Worm (Caenorhabditis elegans): ENCODE results near the gene F48E8.3.

The F48E8.3 gene

DNA sequence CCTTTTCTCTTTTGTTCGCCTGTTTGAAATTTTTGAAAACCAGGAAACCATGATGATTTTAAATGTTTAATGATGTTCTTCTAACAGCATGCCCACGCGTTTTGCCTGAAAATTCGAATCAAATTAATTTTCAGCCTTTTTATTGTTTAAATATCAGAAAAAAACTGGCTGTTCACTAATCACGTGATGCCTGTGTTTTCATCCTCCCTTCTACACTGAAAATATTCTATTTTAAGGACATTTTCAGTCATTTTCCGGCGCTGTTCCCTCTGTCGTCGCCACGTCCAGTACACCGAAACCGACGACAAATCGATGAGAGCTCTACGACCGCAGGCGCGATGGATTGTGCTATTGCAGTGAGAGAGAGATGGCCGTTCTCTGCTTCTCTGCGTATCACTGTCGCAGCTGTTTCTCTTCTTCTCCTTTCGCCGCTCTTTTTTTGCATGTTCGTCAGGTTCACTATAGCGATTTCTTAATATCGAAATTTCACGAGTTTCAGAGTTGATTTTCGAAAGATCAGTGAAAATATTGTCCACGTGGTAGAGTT lies 11.3 kb upstream of the F48E8.3 start, which contains the start of gene F48E8.8:
Gene F48E8.8 (minus strand): TSS at position 51 of the 547 bp plus-strand sequence.
- TF ChIP-seq him-1 (tag; optimal IDR thresholded peaks at IDR 0.05) (no peak), dao-5 (tag; optimal IDR thresholded peaks at IDR 0.05) (no peak), W03F9.2 (tag; optimal IDR thresholded peaks at IDR 0.05) (no peak)

DNA sequence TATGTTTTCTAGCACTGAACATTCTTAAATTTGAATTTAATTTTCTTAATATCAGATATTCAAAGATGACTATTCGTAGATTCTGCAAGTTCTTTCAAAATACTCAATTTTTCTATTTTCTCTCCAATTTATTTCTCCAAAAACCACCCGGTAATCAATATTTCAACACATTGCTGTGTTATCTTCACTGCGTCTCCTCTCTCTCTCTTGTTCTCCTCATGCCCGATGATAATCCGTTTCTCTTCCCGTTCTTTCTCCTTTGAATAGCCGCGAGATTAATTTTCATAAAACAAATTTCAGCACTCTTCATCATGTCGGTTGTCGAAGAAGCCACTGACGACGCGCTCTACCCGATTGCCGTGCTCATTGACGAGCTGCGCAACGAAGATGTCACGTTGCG lies 10.7 kb upstream of the F48E8.3 start, which contains the start of gene paa-1:
Gene paa-1 (plus strand): TSS at position 301 of the 400 bp plus-strand sequence.
- TF ChIP-seq W03F9.2 (tag; optimal IDR thresholded peaks at IDR 0.05): no peak
- TF ChIP-seq dao-5 (tag; optimal IDR thresholded peaks at IDR 0.05): no peak
- no peak for TF ChIP-seq him-1 (tag; optimal IDR thresholded peaks at IDR 0.05)

DNA sequence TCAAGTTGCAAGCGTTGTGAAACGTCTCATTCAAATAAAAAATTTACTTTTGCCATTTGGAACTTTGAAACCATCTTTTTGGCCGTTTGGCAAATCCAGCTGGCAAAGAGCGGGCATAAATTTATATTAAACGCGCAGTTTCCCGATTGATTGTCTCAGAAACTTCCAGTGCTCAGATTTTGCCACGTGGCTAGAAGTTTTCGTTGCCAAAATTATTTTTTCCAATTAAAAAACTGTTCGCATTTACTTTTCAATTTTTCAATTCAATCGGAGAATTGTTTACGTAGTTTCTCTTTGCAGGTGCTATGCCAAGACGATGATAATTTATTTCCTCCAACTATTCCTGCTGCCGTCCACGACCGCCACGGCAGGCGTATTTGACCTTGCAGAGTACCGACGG lies 7.9 kb upstream of the F48E8.3 start, which contains the start of gene F48E8.4:
Gene F48E8.4 (plus strand): TSS at position 301 of the 400 bp plus-strand sequence.
- TF ChIP-seq W03F9.2 (tag; optimal IDR thresholded peaks at IDR 0.05): no peak

DNA sequence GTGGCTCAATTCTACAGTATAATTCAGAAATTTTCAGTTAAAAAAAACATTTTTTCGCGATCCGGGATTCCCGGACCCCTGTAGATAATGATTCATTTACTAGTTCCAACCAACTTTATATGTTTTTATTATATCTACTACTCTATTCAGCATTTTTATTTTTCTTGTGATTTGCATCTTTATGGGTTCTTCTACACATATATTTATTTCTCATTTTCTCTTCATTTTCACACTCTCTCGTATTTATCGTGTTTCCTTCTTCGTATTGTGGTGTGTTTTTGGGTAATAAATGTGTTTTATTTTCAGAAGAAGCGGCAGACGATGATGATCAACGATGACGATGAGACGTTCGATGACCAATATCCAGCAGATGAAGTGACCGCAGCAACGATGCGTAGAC lies 2.9 kb downstream of the F48E8.3 start, which contains the start of gene F48E8.2:
Gene F48E8.2 (plus strand): TSS at position 301 of the 400 bp plus-strand sequence.
- no peak for TF ChIP-seq W03F9.2 (tag; optimal IDR thresholded peaks at IDR 0.05)
- no peak for TF ChIP-seq him-1 (tag; optimal IDR thresholded peaks at IDR 0.05)
- no peak for TF ChIP-seq dao-5 (tag; optimal IDR thresholded peaks at IDR 0.05)

DNA sequence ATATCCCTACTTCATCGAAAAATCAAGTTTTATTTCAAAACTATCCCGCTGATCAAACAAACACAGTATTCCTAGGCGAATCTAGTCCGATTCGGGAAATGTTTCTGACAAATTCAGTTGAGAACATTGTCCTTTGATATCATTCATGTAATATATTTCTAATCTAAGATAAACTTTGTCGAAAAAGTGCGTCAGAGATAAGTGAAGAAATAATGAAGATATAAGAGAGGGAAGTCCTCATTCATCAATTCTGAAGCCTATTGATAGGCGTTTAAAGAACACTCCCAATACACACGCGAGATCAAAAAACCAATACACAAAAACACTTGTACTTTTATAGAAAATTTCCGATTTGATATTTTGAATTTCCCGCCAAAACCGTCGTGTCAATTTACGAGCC lies 3.7 kb downstream of the F48E8.3 start:
- no peak for TF ChIP-seq dao-5 (tag; optimal IDR thresholded peaks at IDR 0.05)
- no peak for TF ChIP-seq W03F9.2 (tag; optimal IDR thresholded peaks at IDR 0.05)
- no peak for TF ChIP-seq him-1 (tag; optimal IDR thresholded peaks at IDR 0.05)

DNA sequence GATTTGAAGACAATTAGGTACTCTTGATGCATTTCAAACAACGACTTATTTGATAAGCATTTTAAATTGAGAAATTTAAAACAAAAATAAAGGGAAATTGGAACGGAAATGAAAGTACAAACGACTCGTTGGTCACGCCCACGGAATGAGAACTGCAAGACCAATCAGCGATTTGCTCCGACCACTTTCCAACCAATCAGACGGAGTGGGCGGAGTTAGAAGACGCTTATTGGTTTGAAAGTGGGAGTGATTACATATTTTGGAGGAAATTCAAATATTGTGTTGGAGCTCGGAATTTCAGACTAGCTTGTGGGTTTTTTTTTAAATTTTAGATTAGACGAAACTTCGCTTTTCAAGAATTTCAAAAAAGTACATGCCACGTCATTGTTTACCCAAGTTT lies 7.9 kb downstream of the F48E8.3 start:
- TF ChIP-seq him-1 (tag; optimal IDR thresholded peaks at IDR 0.05) (no peak), W03F9.2 (tag; optimal IDR thresholded peaks at IDR 0.05) (no peak), dao-5 (tag; optimal IDR thresholded peaks at IDR 0.05) (no peak)

DNA sequence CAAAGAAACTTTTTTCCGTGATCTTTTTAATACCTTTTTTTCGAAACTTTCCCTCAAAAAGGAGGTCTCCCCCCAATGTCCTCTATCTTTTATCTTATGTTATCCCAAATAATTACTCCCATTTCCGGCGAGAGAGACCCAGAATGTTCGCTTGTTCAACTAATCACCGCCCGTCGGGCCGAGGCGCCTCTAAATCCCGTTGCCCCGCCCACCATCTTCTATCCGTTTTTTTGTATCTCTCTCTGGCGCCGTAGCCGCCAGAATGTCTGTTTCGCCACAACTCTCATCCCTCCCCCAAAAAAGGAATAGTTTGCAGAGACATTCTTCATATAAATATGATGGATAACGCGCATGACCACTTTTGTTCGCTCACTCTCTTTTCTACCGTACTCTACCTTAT lies 11.5 kb downstream of the F48E8.3 start:
- TF ChIP-seq W03F9.2 (tag; optimal IDR thresholded peaks at IDR 0.05) (no peak), dao-5 (tag; optimal IDR thresholded peaks at IDR 0.05) (no peak), him-1 (tag; optimal IDR thresholded peaks at IDR 0.05) (no peak)

DNA sequence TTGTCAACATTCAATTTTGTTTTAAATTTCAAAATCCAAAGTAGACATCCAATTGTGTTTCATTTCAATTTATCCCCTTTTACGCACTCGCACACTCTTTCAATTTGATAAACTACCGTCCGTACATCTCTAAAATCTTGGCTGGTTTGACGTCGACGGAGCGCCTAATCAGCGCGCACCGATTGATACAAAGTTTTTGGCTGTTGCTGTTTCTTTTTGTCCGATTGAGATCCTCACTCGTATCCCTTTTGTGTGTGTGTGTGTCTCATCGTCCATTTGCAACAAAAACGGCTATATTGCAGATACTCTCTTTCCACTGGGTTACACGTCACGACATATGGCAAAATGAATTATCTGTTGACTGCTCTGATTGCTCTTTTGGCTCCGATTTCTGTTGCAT lies 13.0 kb downstream of the F48E8.3 start, which contains the start of gene lon-1:
Gene lon-1 (plus strand): TSS at position 301 of the 400 bp plus-strand sequence.
- TF ChIP-seq dao-5 (tag; optimal IDR thresholded peaks at IDR 0.05) (no peak), him-1 (tag; optimal IDR thresholded peaks at IDR 0.05) (no peak), W03F9.2 (tag; optimal IDR thresholded peaks at IDR 0.05) (no peak)

DNA sequence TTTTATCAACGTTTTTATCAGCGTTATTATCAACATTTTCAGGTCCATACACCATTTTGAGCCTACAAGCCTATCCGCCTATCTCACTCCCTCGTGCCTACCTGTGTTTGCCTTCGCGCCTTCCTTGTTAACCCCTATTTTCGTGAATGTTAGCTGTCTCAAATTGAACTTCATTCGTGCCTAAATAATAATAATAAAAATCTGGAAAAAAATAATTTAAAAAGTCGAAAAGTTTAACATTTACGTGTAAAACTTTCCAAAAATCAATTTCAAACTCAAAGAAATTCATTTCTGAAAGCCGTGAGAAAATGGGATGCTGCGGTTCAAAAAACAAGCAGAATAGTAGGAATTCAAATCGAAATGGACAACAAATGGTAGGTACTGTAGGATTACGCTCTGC lies 16.8 kb downstream of the F48E8.3 start, which contains the start of gene R02F2.10:
Gene R02F2.10 (plus strand): TSS at position 301 of the 400 bp plus-strand sequence.
- TF ChIP-seq W03F9.2 (tag; optimal IDR thresholded peaks at IDR 0.05) (no peak), him-1 (tag; optimal IDR thresholded peaks at IDR 0.05) (no peak), dao-5 (tag; optimal IDR thresholded peaks at IDR 0.05) (no peak)

DNA sequence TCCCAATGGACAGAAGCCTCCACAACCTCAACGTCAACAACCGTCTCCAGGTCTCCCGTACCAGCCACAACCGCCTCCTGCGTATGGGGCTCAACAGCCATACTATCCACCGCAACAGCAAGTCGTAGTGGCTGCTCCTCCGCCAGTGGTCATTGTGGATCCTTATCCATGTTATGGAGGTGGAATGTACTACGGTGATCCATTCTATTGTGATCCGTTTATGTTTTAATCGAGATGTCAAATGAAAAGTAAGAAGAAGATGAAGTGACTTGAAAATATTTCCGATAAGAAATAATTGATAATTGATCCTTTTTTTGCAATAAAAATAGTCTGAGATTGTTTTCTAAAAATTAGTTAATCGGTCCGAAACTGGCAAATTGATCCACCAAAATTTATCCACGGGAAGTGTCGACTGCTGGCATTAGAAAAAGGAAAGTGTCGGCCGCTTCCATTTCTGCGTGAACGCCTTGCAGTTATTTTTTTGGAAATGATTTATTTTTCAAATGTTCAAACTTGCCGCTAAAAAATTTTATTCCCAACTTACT lies 17.7 kb downstream of the F48E8.3 start, which contains the start of the genes R02F2.6 and R02F2.5:
Gene R02F2.6 (minus strand): TSS at position 101 of the 545 bp plus-strand sequence.
Gene R02F2.5 (plus strand): TSS at position 495 of the 545 bp plus-strand sequence.
- no peak for TF ChIP-seq W03F9.2 (tag; optimal IDR thresholded peaks at IDR 0.05)
- no peak for TF ChIP-seq dao-5 (tag; optimal IDR thresholded peaks at IDR 0.05)
- TF ChIP-seq him-1 (tag; optimal IDR thresholded peaks at IDR 0.05): no peak

DNA sequence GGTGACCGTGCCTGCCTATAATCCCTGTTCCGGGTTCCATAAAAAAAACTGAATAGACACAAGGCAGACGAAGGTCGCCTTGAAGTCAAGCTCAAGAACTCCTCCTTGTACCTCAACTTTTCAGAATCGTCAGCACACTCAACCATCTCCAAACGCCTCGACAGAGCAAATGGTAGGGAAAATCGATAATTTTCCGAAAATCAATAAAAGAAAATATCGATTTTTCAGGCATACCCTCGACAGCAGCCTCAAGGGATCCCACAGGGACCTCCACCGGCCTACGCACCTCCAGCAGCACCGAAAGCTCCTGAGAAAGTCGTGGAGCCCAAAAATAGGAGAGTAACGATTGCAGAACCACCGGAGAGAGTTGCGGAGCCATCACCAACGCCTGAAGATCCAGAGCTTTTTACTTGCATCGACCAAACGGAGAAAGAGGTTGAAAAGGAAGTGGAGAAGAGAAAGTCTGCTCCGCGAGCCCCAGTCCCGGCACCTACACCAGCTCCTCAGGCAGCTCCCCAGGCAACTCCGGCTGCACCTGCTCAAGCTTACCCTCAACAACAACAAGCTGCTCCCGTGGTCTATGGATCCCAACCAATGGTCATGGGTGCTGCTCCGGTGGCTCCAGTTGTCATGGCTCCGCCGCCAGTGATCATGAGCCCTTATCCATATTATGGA lies 18.5 kb downstream of the F48E8.3 start:
- no peak for TF ChIP-seq W03F9.2 (tag; optimal IDR thresholded peaks at IDR 0.05)
- no peak for TF ChIP-seq dao-5 (tag; optimal IDR thresholded peaks at IDR 0.05)
- TF ChIP-seq him-1 (tag; optimal IDR thresholded peaks at IDR 0.05): no peak

DNA sequence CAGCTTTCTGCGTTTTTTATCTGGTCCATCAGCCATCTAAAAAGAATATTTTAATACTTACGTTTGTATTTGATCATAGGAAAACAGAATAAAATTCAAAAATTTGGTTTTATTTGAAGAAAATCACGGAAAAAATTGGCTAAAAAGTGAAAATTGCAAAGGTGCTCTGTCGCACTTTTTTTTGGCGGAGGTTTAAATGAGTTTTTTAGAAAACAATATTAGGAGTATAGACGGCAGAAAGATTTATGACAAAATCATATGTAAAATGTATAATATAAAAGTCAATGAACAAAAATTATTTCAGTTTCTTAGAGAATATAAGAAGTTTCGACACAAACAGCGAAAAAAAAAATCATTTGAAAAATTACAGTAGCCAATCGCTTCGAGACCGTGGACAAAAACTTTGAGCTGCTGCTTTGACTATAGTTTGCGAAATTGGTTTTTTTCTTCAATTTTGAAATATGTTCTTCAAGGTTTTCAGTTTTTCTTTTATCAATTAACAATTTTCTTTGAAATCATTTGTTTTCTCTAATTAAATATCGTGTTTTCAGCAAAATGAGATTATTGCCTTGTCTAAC lies 22.6 kb downstream of the F48E8.3 start, which contains the start of the genes R02F2.7 and R02F2.4:
Gene R02F2.7 (minus strand): TSS at position 36 of the 578 bp plus-strand sequence.
Gene R02F2.4 (plus strand): TSS at position 552 of the 578 bp plus-strand sequence.
- no peak for TF ChIP-seq dao-5 (tag; optimal IDR thresholded peaks at IDR 0.05)
- TF ChIP-seq W03F9.2 (tag; optimal IDR thresholded peaks at IDR 0.05): no peak
- no peak for TF ChIP-seq him-1 (tag; optimal IDR thresholded peaks at IDR 0.05)

DNA sequence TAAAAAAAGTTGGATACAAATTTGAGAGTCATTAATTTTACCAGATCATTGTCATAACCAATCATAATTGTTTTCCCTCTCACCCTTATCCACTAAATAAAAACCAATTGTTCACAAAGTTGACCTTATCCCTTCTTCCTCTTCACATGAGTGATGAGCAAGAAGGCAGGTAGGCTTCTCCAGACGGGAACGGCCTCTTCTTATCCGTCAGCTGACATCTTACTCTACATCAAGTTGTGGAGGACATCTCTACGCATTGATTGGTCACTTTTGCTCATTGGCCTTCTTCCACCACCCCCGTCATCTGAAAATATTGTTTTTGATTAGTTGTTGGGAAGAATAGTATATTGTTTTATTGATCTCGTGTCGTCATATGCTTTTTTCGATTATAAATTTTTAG lies 25.2 kb downstream of the F48E8.3 start:
- TF ChIP-seq him-1 (tag; optimal IDR thresholded peaks at IDR 0.05) (no peak), dao-5 (tag; optimal IDR thresholded peaks at IDR 0.05) (no peak), W03F9.2 (tag; optimal IDR thresholded peaks at IDR 0.05) (no peak)

Measured in whole organism, L4/young adult.